Fruit fly (Drosophila melanogaster) whole organism, adult: ENCODE measurements around the gene Ada2a.

Experiments
- CG11617 ChIP-seq: fragments of 200-800 bp; sonication (Bioruptor generic); optimal IDR thresholded peaks from 2 replicates; lab custom pipeline; 2017; ENCODE audit warnings: mild to moderate bottlenecking, missing biosample characterization, missing genetic modification reagents, missing genetic modification characterization
- CG12768 ChIP-seq: fragments of 200-800 bp; sonication (Bioruptor generic); optimal IDR thresholded peaks from 2 replicates; lab custom pipeline; 2017; ENCODE audit warnings: missing biosample characterization, missing genetic modification characterization, mild to moderate bottlenecking, moderate library complexity, missing genetic modification reagents
- CG14711 ChIP-seq: fragments of 200-800 bp; sonication (Bioruptor generic); optimal IDR thresholded peaks from 2 replicates; lab custom pipeline; 2018; ENCODE audit warnings: missing biosample characterization, mild to moderate bottlenecking, missing genetic modification characterization, moderate library complexity
- CG1620 ChIP-seq: fragments of 200-800 bp; sonication (Bioruptor generic); optimal IDR thresholded peaks from 2 replicates; lab custom pipeline; 2016; ENCODE audit warnings: missing biosample characterization, missing genetic modification characterization
- CG33017 ChIP-seq: fragments of 200-800 bp; sonication (Bioruptor generic); optimal IDR thresholded peaks from 2 replicates; lab custom pipeline; 2018; ENCODE audit warnings: missing biosample characterization, mild to moderate bottlenecking, missing genetic modification characterization, moderate library complexity
- CG5204 ChIP-seq: fragments of 200-800 bp; sonication (Bioruptor generic); optimal IDR thresholded peaks from 2 replicates; lab custom pipeline; 2016; ENCODE audit warnings: missing biosample characterization, missing genetic modification characterization
- CG7045 ChIP-seq: fragments of 200-800 bp; sonication (Bioruptor generic); optimal IDR thresholded peaks from 2 replicates; lab custom pipeline; 2017; ENCODE audit warnings: missing biosample characterization, mild to moderate bottlenecking, missing genetic modification characterization
- CG7101 ChIP-seq: fragments of 200-800 bp; sonication (Bioruptor generic); optimal IDR thresholded peaks from 2 replicates; lab custom pipeline; 2018; ENCODE audit warnings: missing biosample characterization, mild to moderate bottlenecking, missing genetic modification characterization, moderate library complexity
- Clk ChIP-seq: fragments of 200-800 bp; sonication (Bioruptor generic); optimal IDR thresholded peaks from 2 replicates; lab custom pipeline; 2017; ENCODE audit warnings: missing biosample characterization, missing genetic modification characterization
- Crg-1 ChIP-seq: fragments of 200-800 bp; sonication (Bioruptor generic); optimal IDR thresholded peaks from 2 replicates; lab custom pipeline; 2016; ENCODE audit warnings: missing biosample characterization, missing genetic modification characterization
- Hr96 ChIP-seq: fragments of 200-800 bp; sonication (Bioruptor generic); optimal IDR thresholded peaks from 2 replicates; lab custom pipeline; 2016; ENCODE audit warnings: missing biosample characterization, missing genetic modification characterization
- Mnt ChIP-seq: fragments of 200-800 bp; sonication (Bioruptor generic); optimal IDR thresholded peaks from 2 replicates; lab custom pipeline; 2016; ENCODE audit warnings: missing biosample characterization, mild to moderate bottlenecking, missing genetic modification characterization
- bab1 ChIP-seq: fragments of 200-800 bp; sonication (Bioruptor generic); optimal IDR thresholded peaks from 3 replicates; lab custom pipeline; 2019; ENCODE audit warnings: missing biosample characterization, mild to moderate bottlenecking, missing genetic modification characterization, moderate library complexity
- cic ChIP-seq: fragments of 200-800 bp; sonication (Bioruptor generic); optimal IDR thresholded peaks from 2 replicates; lab custom pipeline; 2017; ENCODE audit warnings: missing biosample characterization, mild to moderate bottlenecking, missing genetic modification characterization, moderate library complexity
- cnc ChIP-seq, 2 experiments: fragments of >200 bp; optimal IDR thresholded peaks; 2 replicates each; lab custom pipeline; 2017
- kay ChIP-seq: fragments of 200-800 bp; sonication (Bioruptor generic); peaks from one replicate; lab custom pipeline; 2016; ENCODE audit warnings: missing biosample characterization, missing genetic modification characterization, borderline replicate concordance
- ovo ChIP-seq: fragments of 200-800 bp; sonication (Bioruptor generic); optimal IDR thresholded peaks from 2 replicates; lab custom pipeline; 2016; ENCODE audit warnings: missing biosample characterization, missing genetic modification characterization
- pad ChIP-seq: fragments of 200-800 bp; sonication (Bioruptor generic); optimal IDR thresholded peaks from 3 replicates; lab custom pipeline; 2017; ENCODE audit warnings: missing biosample characterization, missing genetic modification characterization, mild to moderate bottlenecking, moderate library complexity, missing genetic modification reagents
- tj ChIP-seq: fragments of 200-800 bp; sonication (Bioruptor generic); optimal IDR thresholded peaks from 3 replicates; lab custom pipeline; 2017; ENCODE audit warnings: missing biosample characterization, mild to moderate bottlenecking, missing genetic modification characterization, moderate library complexity
- toe ChIP-seq: fragments of 200-800 bp; sonication (Bioruptor generic); optimal IDR thresholded peaks from 2 replicates; lab custom pipeline; 2016; ENCODE audit warnings: missing biosample characterization, missing genetic modification characterization

The Ada2a gene

dm6 chr3R:18244171-18245043 is 10.9 kb downstream of the Ada2a start:
- TF ChIP-seq cic (GFP tag; lab: Kevin White, UChicago) (peak; percentile 82), CG12768 (GFP tag; lab: Kevin White, UChicago) (peak; percentile 55), CG5204 (no peak), tj (GFP tag; lab: Kevin White, UChicago) (peak; percentile 75), toe (GFP tag; lab: Kevin White, UChicago) (no peak), Crg-1 (GFP tag; lab: Kevin White, UChicago) (peak; percentile 53), ovo (no peak), Hr96 (GFP tag; lab: Kevin White, UChicago) (peak; percentile 33), CG7101 (tag; lab: Kevin White, UChicago) (no peak), Mnt (peak; percentile 52), CG7045 (peak; percentile 36), CG11617 (peak; percentile 20), Clk (GFP tag; lab: Kevin White, UChicago) (no peak), CG1620 (GFP tag; lab: Kevin White, UChicago) (peak; percentile 29), bab1 (peak; percentile 6), pad (GFP tag; lab: Kevin White, UChicago) (peak; percentile 82), cnc (optimal IDR thresholded peaks at IDR 0.05; lab: Kevin White, UChicago) (no peak)

- TF ChIP-seq CG5204 (no peak), CG7101 (tag; lab: Kevin White, UChicago) (no peak), Hr96 (GFP tag; lab: Kevin White, UChicago) (peak; percentile 38), kay (GFP tag; lab: Kevin White, UChicago) (peak; percentile 96), pad (GFP tag; lab: Kevin White, UChicago) (no peak), cic (GFP tag; lab: Kevin White, UChicago) (no peak), bab1 (no peak), CG12768 (GFP tag; lab: Kevin White, UChicago) (no peak), CG14711 (tag; lab: Kevin White, UChicago) (peak; percentile 94)
Measured at dm6 chr3R:18243718-18244170, 11.5 kb downstream of the Ada2a start.

dm6 chr3R:18243000-18243399 is 12.3 kb downstream of the Ada2a start:
- TF ChIP-seq CG7045 (no peak), cnc (optimal IDR thresholded peaks at IDR 0.05; lab: Kevin White, UChicago) (peak in 1 of 2 experiments; percentile 35), CG11617 (no peak)

DNA sequence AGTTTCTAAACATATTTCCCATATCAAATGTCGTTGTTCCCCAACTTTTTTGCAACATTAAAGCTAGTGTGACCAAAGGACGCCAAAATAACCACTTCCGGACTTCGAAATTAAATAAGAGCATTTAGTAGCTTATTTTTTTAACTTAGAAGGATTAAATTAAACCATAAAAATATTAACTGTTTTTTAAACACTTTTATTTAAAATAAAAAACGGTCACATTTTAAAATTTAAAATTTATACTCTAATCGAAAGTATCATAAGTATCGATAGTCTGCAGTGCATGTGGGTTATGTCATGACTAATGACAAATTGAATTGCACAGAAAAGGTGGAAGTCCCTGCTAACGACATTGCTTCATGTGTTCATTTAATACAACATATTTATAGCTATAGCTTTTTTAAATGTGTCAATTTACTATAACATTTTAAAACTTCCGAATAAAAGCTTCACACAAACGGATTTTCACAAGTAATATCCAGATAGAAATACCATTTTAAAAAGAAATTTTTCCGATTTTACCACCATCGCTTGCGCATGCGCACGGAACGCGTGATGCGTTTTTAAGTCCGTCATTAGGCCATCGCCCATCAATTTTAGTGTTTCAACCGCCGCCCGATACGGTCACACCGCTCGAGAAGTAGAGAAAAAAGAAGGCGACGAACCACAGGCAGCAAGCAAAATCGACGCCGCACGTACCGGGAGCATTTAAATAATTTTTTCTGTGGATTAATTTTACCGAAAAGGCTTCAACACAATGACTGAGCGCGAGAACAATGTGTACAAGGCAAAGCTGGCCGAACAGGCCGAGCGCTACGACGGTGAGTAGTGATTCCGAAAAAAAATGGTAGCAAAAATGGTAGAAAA is 13.0 kb downstream of the Ada2a start, which contains the start of the genes CG7156 and 14-3-3epsilon:
CG7156 (minus strand) TSS at position 71 of the 867 bp plus-strand sequence.
14-3-3epsilon (plus strand) TSS at position 443 of the 867 bp plus-strand sequence.
- TF ChIP-seq pad (GFP tag; lab: Kevin White, UChicago) (peak; percentile 5), CG7045 (peak; percentile 22), CG1620 (GFP tag; lab: Kevin White, UChicago) (peak; percentile 28), CG7101 (tag; lab: Kevin White, UChicago) (peak; percentile 52), toe (GFP tag; lab: Kevin White, UChicago) (peak; percentile 28), CG5204 (no peak), bab1 (peak; percentile 50), Crg-1 (GFP tag; lab: Kevin White, UChicago) (no peak), CG11617 (no peak), Hr96 (GFP tag; lab: Kevin White, UChicago) (peak; percentile 25), cic (GFP tag; lab: Kevin White, UChicago) (no peak), Clk (GFP tag; lab: Kevin White, UChicago) (no peak), kay (GFP tag; lab: Kevin White, UChicago) (no peak), CG14711 (tag; lab: Kevin White, UChicago) (peak; percentile 13), tj (GFP tag; lab: Kevin White, UChicago) (no peak), cnc (optimal IDR thresholded peaks at IDR 0.05; lab: Kevin White, UChicago) (no peak), CG12768 (GFP tag; lab: Kevin White, UChicago) (peak; percentile 25), CG33017 (tag; lab: Kevin White, UChicago) (no peak), Mnt (peak; percentile 53), ovo (peak; percentile 8)

- TF ChIP-seq tj (GFP tag; lab: Kevin White, UChicago) (peak; percentile 1), CG12768 (GFP tag; lab: Kevin White, UChicago) (no peak), pad (GFP tag; lab: Kevin White, UChicago) (peak; percentile 13), CG11617 (no peak), Mnt (no peak)
Measured at dm6 chr3R:18235879-18236278, 19.4 kb downstream of the Ada2a start, which contains the start of gene repo. repo (plus strand) TSS chr3R:18236192.
